Worm (Caenorhabditis elegans) whole organism, early embryonic: Measurements from ENCODE around the gene nspe-1.
A peak's percentile ranks its signal among the peaks of the same experiment; 100 is the strongest.

Experiments used
- B0310.2 ChIP-seq: sonication (generic microtip); optimal IDR thresholded peaks from 2 replicates; lab custom pipeline; 2016; ENCODE audit warnings: mild to moderate bottlenecking, missing genetic modification characterization, missing compliant biosample characterization
- F13C5.2 ChIP-seq: sonication (generic microtip); optimal IDR thresholded peaks from 2 replicates; lab custom pipeline; 2017; ENCODE audit warnings: mild to moderate bottlenecking, missing genetic modification characterization, inconsistent platforms, missing compliant biosample characterization
- aly-1 ChIP-seq: sonication (generic microtip); optimal IDR thresholded peaks from 2 replicates; lab custom pipeline; 2016; ENCODE audit warnings: missing genetic modification characterization, missing compliant biosample characterization
- ama-1 ChIP-seq: fragments of 150-350 bp; optimal IDR thresholded peaks from 2 replicates; lab custom pipeline; 2014
- ceh-13 ChIP-seq: fragments of 200-800 bp; sonication (Bioruptor generic); optimal IDR thresholded peaks from 2 replicates; lab custom pipeline; 2018; ENCODE audit warnings: mild to moderate bottlenecking, missing genetic modification characterization, missing compliant biosample characterization
- ceh-36 ChIP-seq: sonication (generic microtip); optimal IDR thresholded peaks from 2 replicates; lab custom pipeline; 2016; ENCODE audit warnings: missing genetic modification characterization, inconsistent platforms, missing compliant biosample characterization
- ets-7 ChIP-seq: sonication (generic microtip); optimal IDR thresholded peaks from 2 replicates; lab custom pipeline; 2016; ENCODE audit warnings: missing genotype, missing genetic modification characterization, missing compliant biosample characterization
- flt-1 ChIP-seq: fragments of 200-800 bp; sonication (Bioruptor generic); IDR thresholded peaks from 2 replicates; pipeline ENCODE4 v1.3.6; 2022; ENCODE audit warnings: missing genetic modification characterization, missing compliant biosample characterization
- hmbx-1 ChIP-seq: sonication (generic microtip); optimal IDR thresholded peaks from 2 replicates; lab custom pipeline; 2016; ENCODE audit warnings: mild to moderate bottlenecking, missing genetic modification characterization, missing compliant biosample characterization
- hmg-4 ChIP-seq: fragments of 200-800 bp; sonication (Bioruptor generic); optimal IDR thresholded peaks from 2 replicates; lab custom pipeline; 2018; ENCODE audit warnings: mild to moderate bottlenecking, missing genetic modification characterization, missing compliant biosample characterization
- hnd-1 ChIP-seq: sonication (generic microtip); optimal IDR thresholded peaks from 2 replicates; lab custom pipeline; 2016; ENCODE audit warnings: missing genetic modification characterization, missing compliant biosample characterization
- pes-1 ChIP-seq: fragments of 200-800 bp; sonication (Bioruptor generic); IDR thresholded peaks from 2 replicates; pipeline ENCODE4 v1.3.6; 2022; ENCODE audit warnings: missing genetic modification reagents, missing genetic modification characterization, missing compliant biosample characterization
- scrt-1 ChIP-seq: fragments of 200-800 bp; sonication (Bioruptor generic); IDR thresholded peaks from 2 replicates; pipeline ENCODE4 v1.3.6; 2022; ENCODE audit warnings: missing genetic modification characterization, missing compliant biosample characterization
- sea-1 ChIP-seq: fragments of 200-800 bp; sonication (Bioruptor generic); conservative IDR thresholded peaks from 2 replicates; pipeline ENCODE4 v1.3.6; 2022; ENCODE audit warnings: missing genetic modification characterization, missing compliant biosample characterization
- tbx-11 ChIP-seq: fragments of 200-800 bp; sonication (Bioruptor generic); IDR thresholded peaks from 2 replicates; pipeline ENCODE4 v1.3.6; 2022; ENCODE audit warnings: missing genetic modification characterization, missing compliant biosample characterization
- tbx-37 ChIP-seq: fragments of 200-800 bp; sonication (Bioruptor generic); conservative IDR thresholded peaks from 2 replicates; pipeline ENCODE4 v1.3.6; 2022; ENCODE audit warnings: missing genetic modification reagents, missing genetic modification characterization, missing compliant biosample characterization
- tra-4 ChIP-seq: sonication (generic microtip); optimal IDR thresholded peaks from 2 replicates; lab custom pipeline; 2017; ENCODE audit warnings: missing genetic modification characterization, missing compliant biosample characterization

Gene nspe-1

DNA sequence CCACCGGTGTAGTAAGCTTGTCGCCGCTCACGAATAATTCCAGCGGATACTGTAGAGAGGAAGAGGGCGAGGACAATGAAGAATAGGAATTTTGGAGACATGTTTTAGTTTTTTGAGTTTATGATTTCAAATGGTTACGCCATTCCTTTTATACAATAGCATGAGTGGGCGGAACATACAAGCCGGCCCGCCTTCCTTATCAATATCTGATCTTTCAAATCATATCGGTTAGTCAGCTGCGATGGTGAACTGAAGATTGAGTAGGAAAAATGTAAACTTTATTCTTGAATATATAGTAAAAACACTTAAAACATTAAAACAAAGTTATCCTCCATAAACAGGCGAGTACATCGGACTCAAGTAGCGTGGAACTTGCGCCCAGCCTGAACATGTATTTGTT, at the start of gene nspe-1:
Gene nspe-1 (minus strand): TSS at position 101 of the 400 bp plus-strand sequence.
- TF ChIP-seq scrt-1 (no peak), hnd-1 (no peak), ama-1 (no peak), tbx-11 (GFP tag; lab: Robert Waterston, UW) (no peak), pes-1 (no peak), ceh-36 (no peak), ets-7 (no peak)

DNA sequence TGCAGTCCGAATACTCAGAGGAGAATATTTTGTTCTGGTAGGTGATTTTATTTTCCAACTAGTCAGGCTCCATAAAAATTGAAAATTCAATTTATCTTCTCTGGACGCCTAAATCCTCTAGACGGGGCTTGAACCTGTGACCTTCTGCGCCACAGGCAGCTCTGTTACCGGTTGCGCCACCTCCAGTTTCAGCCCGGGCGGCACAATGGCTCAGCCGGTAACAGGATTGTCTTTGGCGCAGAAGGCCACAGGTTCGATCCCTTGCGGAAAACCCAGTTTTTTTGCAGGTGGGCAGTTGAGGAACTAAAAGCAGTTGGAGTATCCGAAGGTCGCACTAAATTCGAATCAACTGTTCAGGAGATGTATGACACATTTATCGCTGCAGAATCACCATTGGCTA, 49.2 kb upstream of the nspe-1 start:
- TF ChIP-seq sea-1 (no peak), pes-1 (no peak), scrt-1 (no peak), tra-4 (tag; lab: Kevin White, UChicago) (no peak), aly-1 (no peak)

DNA sequence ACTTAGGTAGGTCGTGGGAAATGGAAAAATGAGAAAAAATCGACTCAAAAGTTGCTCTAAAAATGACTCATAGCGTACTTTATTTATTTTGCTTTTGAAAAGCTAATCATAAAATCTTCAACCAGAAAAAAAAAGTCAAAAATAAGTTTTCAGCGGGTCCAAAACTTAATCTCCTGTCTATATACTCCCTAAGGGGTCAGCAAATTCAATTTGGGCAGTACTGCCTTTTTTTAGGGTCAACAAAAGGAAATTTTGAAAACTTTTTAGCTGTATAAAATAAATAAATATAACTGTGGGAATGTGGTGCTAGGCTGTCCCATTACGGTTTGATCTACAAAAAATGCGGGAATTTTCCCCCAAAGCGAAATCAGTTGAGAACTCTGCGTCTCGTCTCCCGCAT, 48.7 kb upstream of the nspe-1 start:
- TF ChIP-seq B0310.2 (tag; lab: Kevin White, UChicago), result no peak
- no peak for TF ChIP-seq ceh-36
- no peak for TF ChIP-seq tbx-11 (GFP tag; lab: Robert Waterston, UW)
- no peak for TF ChIP-seq F13C5.2 (tag; lab: Kevin White, UChicago)
- TF ChIP-seq ceh-13 (GFP tag; lab: Kevin White, UChicago), result no peak
- no peak for TF ChIP-seq tra-4 (tag; lab: Kevin White, UChicago)
- no peak for TF ChIP-seq aly-1
- TF ChIP-seq hmg-4 (GFP tag; lab: Kevin White, UChicago), result no peak
- TF ChIP-seq flt-1 (GFP tag; lab: Robert Waterston, UW), result no peak
- no peak for TF ChIP-seq tbx-37 (GFP tag; lab: Robert Waterston, UW)
- TF ChIP-seq sea-1, result no peak
- no peak for TF ChIP-seq pes-1
- TF ChIP-seq hnd-1, result no peak
- no peak for TF ChIP-seq ama-1

DNA sequence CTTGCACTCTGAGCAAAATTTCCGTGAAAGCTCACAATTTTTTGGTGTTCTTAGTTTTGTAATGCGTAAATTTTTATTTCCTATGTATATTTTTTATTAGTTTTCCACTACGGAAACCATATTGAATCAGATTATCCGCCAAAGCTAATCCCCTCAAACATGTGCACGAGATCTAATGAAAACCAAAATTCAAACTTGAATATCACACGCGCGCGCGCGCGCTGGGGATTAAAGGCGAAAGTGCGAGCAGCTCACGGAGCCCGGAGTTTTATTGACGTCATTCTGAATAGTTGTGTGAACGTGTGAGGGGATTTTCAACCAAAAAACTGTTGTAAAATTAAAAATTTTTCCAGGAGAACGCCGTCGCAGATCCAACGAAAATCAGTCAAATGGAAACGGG, 48.2 kb upstream of the nspe-1 start:
- TF ChIP-seq ceh-36 (peak; percentile 25), tbx-37 (GFP tag; lab: Robert Waterston, UW) (no peak)

DNA sequence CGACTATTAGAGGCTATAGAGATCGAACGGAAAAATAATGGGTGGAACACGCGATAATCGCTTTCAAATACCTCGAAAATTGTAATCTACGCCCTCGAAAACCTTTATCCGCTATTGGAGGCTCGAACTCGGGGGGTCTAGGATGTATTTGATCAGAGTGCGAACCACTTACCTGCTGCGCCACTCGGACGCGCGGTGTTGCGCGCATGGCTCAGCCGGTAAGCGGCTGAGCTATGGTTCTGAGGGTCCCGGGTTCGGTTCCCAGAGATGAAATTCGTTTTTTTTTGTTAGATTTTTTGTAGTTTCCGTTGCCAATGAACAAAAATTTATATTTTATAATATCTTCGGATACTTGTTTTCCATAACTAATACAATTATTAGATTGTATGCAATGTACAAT, 47.5 kb upstream of the nspe-1 start:
- TF ChIP-seq ceh-13 (GFP tag; lab: Kevin White, UChicago) (no peak), hmg-4 (GFP tag; lab: Kevin White, UChicago) (no peak), F13C5.2 (tag; lab: Kevin White, UChicago) (no peak), tbx-11 (GFP tag; lab: Robert Waterston, UW) (no peak), B0310.2 (tag; lab: Kevin White, UChicago) (no peak)

DNA sequence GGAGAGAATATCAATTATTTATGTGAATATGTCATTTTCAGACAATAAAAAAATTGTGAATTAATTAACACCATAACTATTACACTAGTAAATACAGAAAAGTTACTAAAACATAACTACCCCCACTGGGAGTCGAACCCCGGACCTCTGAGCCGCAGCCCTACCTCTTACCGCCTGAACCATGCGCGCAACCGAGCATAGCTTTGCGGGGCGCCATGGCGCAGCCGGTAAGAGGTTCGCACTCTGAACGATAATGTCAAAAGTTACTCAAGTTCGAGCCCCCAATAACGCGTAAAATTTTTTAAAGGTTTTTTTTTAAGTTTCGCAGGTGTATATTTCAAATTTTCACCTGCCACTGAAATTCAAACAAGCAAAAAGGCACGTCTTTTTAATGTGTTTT, 45.4 kb upstream of the nspe-1 start:
- TF ChIP-seq F13C5.2 (tag; lab: Kevin White, UChicago) (no peak), tra-4 (tag; lab: Kevin White, UChicago) (no peak), B0310.2 (tag; lab: Kevin White, UChicago) (no peak), hnd-1 (no peak), tbx-37 (GFP tag; lab: Robert Waterston, UW) (no peak), scrt-1 (no peak), ceh-13 (GFP tag; lab: Kevin White, UChicago) (no peak), ceh-36 (no peak), sea-1 (no peak), pes-1 (no peak), ets-7 (no peak), aly-1 (no peak), ama-1 (no peak), flt-1 (GFP tag; lab: Robert Waterston, UW) (no peak), hmbx-1 (tag; lab: Kevin White, UChicago) (no peak), tbx-11 (GFP tag; lab: Robert Waterston, UW) (no peak), hmg-4 (GFP tag; lab: Kevin White, UChicago) (no peak)

DNA sequence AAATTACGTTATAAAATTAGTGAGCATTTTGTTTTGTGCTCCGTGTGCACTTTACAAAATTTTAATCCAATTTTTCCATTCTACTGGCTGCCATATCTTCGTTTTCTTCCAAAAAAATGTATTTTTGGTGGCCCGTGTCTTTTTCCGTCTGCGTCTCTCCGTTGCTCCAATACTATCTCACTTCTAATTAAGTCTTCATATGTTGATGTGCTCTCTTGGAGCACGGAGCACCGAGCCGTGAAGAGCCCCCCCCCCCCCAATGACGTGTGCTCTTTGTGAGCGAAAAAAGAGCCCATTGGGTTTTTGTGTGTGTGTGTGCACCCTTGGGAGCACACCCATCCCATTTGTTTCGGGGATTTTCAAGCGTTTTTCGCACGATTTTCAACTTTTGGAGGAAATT, 44.4 kb upstream of the nspe-1 start:
- TF ChIP-seq pes-1 (no peak), F13C5.2 (tag; lab: Kevin White, UChicago) (no peak), hmg-4 (GFP tag; lab: Kevin White, UChicago) (no peak), tra-4 (tag; lab: Kevin White, UChicago) (no peak), tbx-37 (GFP tag; lab: Robert Waterston, UW) (no peak), ets-7 (no peak), scrt-1 (no peak), sea-1 (no peak), tbx-11 (GFP tag; lab: Robert Waterston, UW) (no peak), ama-1 (no peak), hmbx-1 (tag; lab: Kevin White, UChicago) (no peak), ceh-36 (no peak)

DNA sequence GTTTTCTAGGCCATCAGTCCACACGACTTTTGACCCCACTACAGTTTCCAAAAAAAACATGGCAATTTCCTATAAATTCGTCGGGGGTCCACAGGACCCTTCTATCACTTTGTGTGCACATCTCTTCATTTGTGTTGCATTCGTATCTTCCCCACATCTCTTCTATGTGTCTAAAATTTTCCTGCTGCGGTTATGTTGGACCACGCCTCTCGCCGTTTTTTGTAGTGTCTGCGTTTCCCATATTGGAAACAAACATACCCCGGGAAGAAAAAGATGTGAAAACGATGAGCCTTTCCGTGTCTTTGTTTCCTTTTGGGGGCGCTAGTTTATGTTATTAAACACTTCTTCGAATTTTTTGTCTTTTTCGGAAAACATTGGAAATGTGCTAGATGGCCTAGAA, 41.3 kb upstream of the nspe-1 start:
- TF ChIP-seq scrt-1, result no peak
- TF ChIP-seq aly-1, result no peak
- TF ChIP-seq F13C5.2 (tag; lab: Kevin White, UChicago), result no peak
- no peak for TF ChIP-seq pes-1
- no peak for TF ChIP-seq tbx-11 (GFP tag; lab: Robert Waterston, UW)
- no peak for TF ChIP-seq ceh-36
- TF ChIP-seq B0310.2 (tag; lab: Kevin White, UChicago), result no peak

DNA sequence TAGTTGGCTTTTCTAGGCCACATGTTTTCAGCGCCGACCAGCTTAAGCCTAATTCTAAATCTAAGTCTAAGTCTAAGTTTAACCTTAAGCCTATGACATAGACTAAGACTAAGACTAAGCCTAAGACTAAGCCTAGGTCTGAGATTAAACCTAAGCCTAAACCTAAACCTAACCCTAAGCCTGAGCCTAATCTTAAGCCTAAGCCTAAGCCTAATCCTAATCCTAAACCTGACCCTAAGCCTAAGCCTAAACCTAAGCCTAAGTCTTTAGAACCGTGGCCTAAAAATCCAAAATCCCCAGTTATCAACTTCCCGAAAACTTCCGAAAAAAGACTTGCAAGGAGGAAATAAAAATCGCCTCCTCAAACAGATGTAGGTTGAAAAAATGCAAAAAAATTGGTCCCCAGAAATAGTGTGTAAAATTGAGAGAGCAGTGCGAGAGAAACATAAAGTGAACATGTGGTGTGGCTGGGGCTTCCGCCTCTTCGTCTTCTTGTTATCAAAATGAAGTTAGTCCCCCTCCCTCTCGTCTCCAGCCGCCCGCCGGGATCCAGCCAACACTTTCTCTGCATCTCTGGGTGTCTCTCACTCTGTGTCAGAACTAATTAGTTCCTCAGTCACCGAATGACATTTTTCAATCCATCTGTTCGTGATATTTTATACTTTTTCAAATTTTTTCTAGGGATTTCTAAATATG, 39.2 kb upstream of the nspe-1 start:
- TF ChIP-seq ceh-36, result peak; percentile 87
- TF ChIP-seq tbx-11 (GFP tag; lab: Robert Waterston, UW), result no peak
